Worm (Caenorhabditis elegans): ENCODE measurements around the gene bas-1.

Gene bas-1

ce11 chrIII:5632426-5632976, 20.4 kb downstream of the bas-1 start:
- TF ChIP-seq tbx-8 (GFP tag; optimal IDR thresholded peaks at IDR 0.05), result no peak
- TF ChIP-seq ces-1 (GFP tag; optimal IDR thresholded peaks at IDR 0.05), result peak; percentile 88
- TF ChIP-seq sptf-1 (tag; optimal IDR thresholded peaks at IDR 0.05), result no peak

- no peak for TF ChIP-seq ceh-83 (GFP tag; optimal IDR thresholded peaks at IDR 0.05)
- no peak for TF ChIP-seq unc-120 (tag; optimal IDR thresholded peaks at IDR 0.05; ENCODE audit: poor library complexity, severe bottlenecking)
- no peak for TF ChIP-seq zip-8 (tag; optimal IDR thresholded peaks at IDR 0.05)
- no peak for TF ChIP-seq mep-1 (tag; optimal IDR thresholded peaks at IDR 0.05)
- TF ChIP-seq drap-1 (GFP tag; optimal IDR thresholded peaks at IDR 0.05), result no peak
- no peak for TF ChIP-seq mab-5 (tag; optimal IDR thresholded peaks at IDR 0.05)
- TF ChIP-seq hlh-1 (tag; optimal IDR thresholded peaks at IDR 0.05), result no peak
- TF ChIP-seq lin-13 (tag; optimal IDR thresholded peaks at IDR 0.05), result no peak
- TF ChIP-seq blmp-1 (tag; optimal IDR thresholded peaks at IDR 0.05), result no peak
Observed at ce11 chrIII:5634509-5634908, 22.4 kb downstream of the bas-1 start.

ce11 chrIII:5635179-5635578, 23.1 kb downstream of the bas-1 start, which contains the start of gene ckk-1:
ckk-1 (plus strand) TSS chrIII:5635479.
- TF ChIP-seq nhr-2 (tag; optimal IDR thresholded peaks at IDR 0.05) (no peak), blmp-1 (tag; optimal IDR thresholded peaks at IDR 0.05) (no peak), ceh-43 (GFP tag; optimal IDR thresholded peaks at IDR 0.05) (no peak), flh-1 (GFP tag; optimal IDR thresholded peaks at IDR 0.05) (no peak), sem-2 (GFP tag; optimal IDR thresholded peaks at IDR 0.05) (no peak), nhr-28 (tag; optimal IDR thresholded peaks at IDR 0.05) (no peak), unc-62 (GFP tag; optimal IDR thresholded peaks at IDR 0.05) (no peak), nhr-12 (tag; optimal IDR thresholded peaks at IDR 0.05) (no peak), mls-2 (tag; optimal IDR thresholded peaks at IDR 0.05) (no peak), pha-4 (tag; optimal IDR thresholded peaks at IDR 0.05) (no peak), hlh-1 (tag; optimal IDR thresholded peaks at IDR 0.05) (no peak), snpc-4 (tag; optimal IDR thresholded peaks at IDR 0.05) (no peak)

ce11 chrIII:5639893-5640292, 27.8 kb downstream of the bas-1 start:
- TF ChIP-seq ces-1 (GFP tag; optimal IDR thresholded peaks at IDR 0.05) (peak; percentile 32), nhr-12 (tag; optimal IDR thresholded peaks at IDR 0.05) (no peak)

- peak; percentile 2 for TF ChIP-seq unc-120 (tag; optimal IDR thresholded peaks at IDR 0.05; ENCODE audit: poor library complexity, severe bottlenecking)
- TF ChIP-seq lsy-2 (tag; optimal IDR thresholded peaks at IDR 0.05), result no peak
Observed at ce11 chrIII:5642692-5643091, 30.6 kb downstream of the bas-1 start.

ce11 chrIII:5653692-5654105, 41.6 kb downstream of the bas-1 start:
- no peak for TF ChIP-seq ceh-39 (tag; optimal IDR thresholded peaks at IDR 0.05)
- no peak for TF ChIP-seq unc-39 (tag; optimal IDR thresholded peaks at IDR 0.05)
- no peak for TF ChIP-seq ham-2 (GFP tag; optimal IDR thresholded peaks at IDR 0.05)
- TF ChIP-seq ces-1 (GFP tag; optimal IDR thresholded peaks at IDR 0.05), result no peak
- TF ChIP-seq nhr-28 (tag; optimal IDR thresholded peaks at IDR 0.05), result no peak
- no peak for TF ChIP-seq lsy-2 (tag; optimal IDR thresholded peaks at IDR 0.05)
- no peak for TF ChIP-seq ceh-43 (GFP tag; optimal IDR thresholded peaks at IDR 0.05)
- TF ChIP-seq bed-3 (GFP tag; optimal IDR thresholded peaks at IDR 0.05), result no peak
- TF ChIP-seq sem-2 (GFP tag; optimal IDR thresholded peaks at IDR 0.05), result no peak
- TF ChIP-seq lin-32 (GFP tag; optimal IDR thresholded peaks at IDR 0.05), result no peak
- no peak for TF ChIP-seq hlh-1 (tag; optimal IDR thresholded peaks at IDR 0.05)
- TF ChIP-seq zip-8 (tag; optimal IDR thresholded peaks at IDR 0.05), result no peak
- TF ChIP-seq mls-2 (tag; optimal IDR thresholded peaks at IDR 0.05), result no peak
- TF ChIP-seq mep-1 (tag; optimal IDR thresholded peaks at IDR 0.05), result no peak
- TF ChIP-seq pha-4 (tag; optimal IDR thresholded peaks at IDR 0.05), result no peak
- TF ChIP-seq blmp-1 (tag; optimal IDR thresholded peaks at IDR 0.05), result no peak
- no peak for TF ChIP-seq nhr-76 (tag; optimal IDR thresholded peaks at IDR 0.05)
- no peak for TF ChIP-seq unc-120 (tag; optimal IDR thresholded peaks at IDR 0.05; ENCODE audit: poor library complexity, severe bottlenecking)
- no peak for TF ChIP-seq cnd-1 (tag; optimal IDR thresholded peaks at IDR 0.05)
